Worm (Caenorhabditis elegans) whole organism, L4 larva: Measurements from ENCODE around the gene K07C5.2.

Source experiments
- ceh-82 ChIP-seq: sonication (generic microtip); optimal IDR thresholded peaks from 2 replicates; lab custom pipeline; 2017; ENCODE audit warnings: missing biosample characterization, missing genetic modification characterization
- jun-1 ChIP-seq: fragments of 150-350 bp; optimal IDR thresholded peaks from 2 replicates; lab custom pipeline; 2014; ENCODE audit warnings: missing biosample characterization, missing genetic modification reagents, missing genetic modification characterization
- set-16 ChIP-seq: fragments of 200-800 bp; sonication (Bioruptor generic); IDR thresholded peaks from 2 replicates; pipeline ENCODE4 v1.3.6; 2022; ENCODE audit warnings: missing genetic modification reagents, missing genetic modification characterization, missing compliant biosample characterization
- snpc-4 ChIP-seq: fragments of 150-350 bp; optimal IDR thresholded peaks from 2 replicates; lab custom pipeline; 2014; ENCODE audit warnings: missing biosample characterization, missing genetic modification characterization
- tag-97 ChIP-seq: fragments of 200-800 bp; sonication (Bioruptor generic); IDR thresholded peaks from 2 replicates; pipeline ENCODE4 v1.3.6; 2022; ENCODE audit warnings: missing genetic modification characterization, missing compliant biosample characterization
- unc-62 ChIP-seq, 3 experiments: fragments of 150-350 bp in 1 of 3; sonication (generic microtip); optimal IDR thresholded peaks in 2 of 3; peaks in 1 of 3; 1 replicate in 1 of 3; 2 replicates in 2 of 3; lab custom pipeline; 2014 to 2017; ENCODE audit warnings: missing biosample characterization in 3 of 3, missing genetic modification characterization in 3 of 3, missing genetic modification reagents in 3 of 3, missing genotype in 1 of 3

DNA sequence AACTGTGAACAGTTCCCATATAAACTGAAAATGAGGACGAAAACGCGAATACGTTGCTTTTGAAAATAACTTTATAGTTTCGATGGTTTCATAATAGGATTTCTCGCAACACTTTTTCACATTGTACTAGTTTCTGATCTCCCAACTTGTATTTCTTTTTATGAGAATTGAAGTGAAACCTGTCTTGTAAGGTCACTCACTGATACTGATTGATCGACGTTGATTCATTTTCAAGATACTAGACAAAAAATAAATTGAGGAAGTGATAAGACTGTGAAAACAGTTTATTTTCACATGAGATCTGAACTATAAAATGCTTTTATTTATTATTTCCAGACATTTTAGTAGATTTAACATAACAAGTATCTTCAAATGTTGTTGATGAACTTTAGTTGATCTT is 48.1 kb downstream of the K07C5.2 start:
- no peak for TF ChIP-seq tag-97
- TF ChIP-seq unc-62 (GFP tag; optimal IDR thresholded peaks at IDR 0.05 in 1 of 2; lab: Kevin White, UChicago), result peak in 1 of 2 experiments; percentile 2
- TF ChIP-seq unc-62 (tag; optimal IDR thresholded peaks at IDR 0.05; lab: Kevin White, UChicago), result no peak
- TF ChIP-seq jun-1, result no peak
- TF ChIP-seq ceh-82, result no peak
- TF ChIP-seq snpc-4 (tag; lab: Kevin White, UChicago), result no peak
- TF ChIP-seq set-16, result no peak
